Worm (Caenorhabditis elegans) whole organism, young adult: ENCODE data around the gene mrps-35.

ENCODE experiments used
- D2030.7 ChIP-seq: fragments of 200-800 bp; sonication (Bioruptor generic); IDR thresholded peaks from 2 replicates; pipeline ENCODE4 v1.3.6; 2022; ENCODE audit warnings: missing genetic modification reagents, missing genetic modification characterization, missing compliant biosample characterization
- F33H1.4 ChIP-seq: fragments of 200-800 bp; sonication (Bioruptor generic); IDR thresholded peaks from 2 replicates; pipeline ENCODE4 v1.3.6; 2022; ENCODE audit warnings: missing genetic modification reagents, missing genetic modification characterization, missing compliant biosample characterization
- F37B4.10 ChIP-seq: fragments of 200-800 bp; sonication (Bioruptor generic); IDR thresholded peaks from 2 replicates; pipeline ENCODE4 v1.3.6; 2022; ENCODE audit warnings: missing genetic modification characterization, missing compliant biosample characterization
- F49E8.2 ChIP-seq: sonication (generic microtip); optimal IDR thresholded peaks from 3 replicates; lab custom pipeline; 2017; ENCODE audit warnings: missing genetic modification characterization, mild to moderate bottlenecking, missing compliant biosample characterization, antibody characterized with exemption, moderate library complexity; ENCODE audit not compliant: insufficient read depth
- Y53F4B.3 ChIP-seq: fragments of 200-800 bp; sonication (Bioruptor generic); IDR thresholded peaks from 2 replicates; pipeline ENCODE4 v1.3.6; 2022; ENCODE audit warnings: missing genetic modification reagents, missing genetic modification characterization, missing compliant biosample characterization
- Y95B8A.8 ChIP-seq: fragments of 200-800 bp; sonication (Bioruptor generic); IDR thresholded peaks from 2 replicates; pipeline ENCODE4 v1.3.6; 2022; ENCODE audit warnings: missing genetic modification reagents, missing genetic modification characterization, missing compliant biosample characterization
- aptf-3 ChIP-seq: fragments of 200-800 bp; sonication (Bioruptor generic); IDR thresholded peaks from 2 replicates; pipeline ENCODE4 v1.3.6; 2022; ENCODE audit warnings: missing genetic modification characterization, missing compliant biosample characterization
- cebp-1 ChIP-seq, 2 experiments: fragments of 200-800 bp in 1 of 2; sonication (Bioruptor generic) in 1 of 2; sonication (generic microtip) in 1 of 2; IDR thresholded peaks in 1 of 2; optimal IDR thresholded peaks in 1 of 2; 2 replicates each; pipeline versions ENCODE4 v1.3.6 to Lab custom; 2017 to 2022; ENCODE audit warnings: missing compliant biosample characterization in 2 of 2, missing genetic modification characterization in 2 of 2, mild to moderate bottlenecking in 1 of 2, missing genetic modification reagents in 1 of 2, moderate library complexity in 1 of 2
- ceh-27 ChIP-seq: fragments of 200-800 bp; sonication (Bioruptor generic); optimal IDR thresholded peaks from 2 replicates; lab custom pipeline; 2018; ENCODE audit warnings: mild to moderate bottlenecking, missing genetic modification characterization, moderate library complexity, missing compliant biosample characterization
- ceh-40 ChIP-seq: fragments of 200-800 bp; sonication (Bioruptor generic); IDR thresholded peaks from 2 replicates; pipeline ENCODE4 v1.3.6; 2022; ENCODE audit warnings: missing genetic modification characterization, missing compliant biosample characterization
- ceh-91 ChIP-seq: fragments of 200-800 bp; sonication (Bioruptor generic); IDR thresholded peaks from 2 replicates; pipeline ENCODE4 v1.3.6; 2022; ENCODE audit warnings: missing genetic modification reagents, missing genetic modification characterization, missing compliant biosample characterization
- die-1 ChIP-seq: sonication (generic microtip); optimal IDR thresholded peaks from 2 replicates; lab custom pipeline; 2016; ENCODE audit warnings: missing genotype, mild to moderate bottlenecking, missing genetic modification characterization, missing compliant biosample characterization
- efl-1 ChIP-seq: fragments of 150-350 bp; optimal IDR thresholded peaks from 2 replicates; lab custom pipeline; 2014; ENCODE audit warnings: missing biosample characterization, missing genetic modification reagents, missing genetic modification characterization
- ets-4 ChIP-seq: fragments of 200-800 bp; sonication (Bioruptor generic); optimal IDR thresholded peaks from 2 replicates; lab custom pipeline; 2018; ENCODE audit warnings: mild to moderate bottlenecking, missing genetic modification characterization, missing compliant biosample characterization
- him-1 ChIP-seq: sonication (generic microtip); optimal IDR thresholded peaks from 2 replicates; lab custom pipeline; 2016; ENCODE audit warnings: missing genotype, missing genetic modification reagents, missing genetic modification characterization, missing compliant biosample characterization
- hlh-12 ChIP-seq: sonication (generic microtip); optimal IDR thresholded peaks from 2 replicates; lab custom pipeline; 2016; ENCODE audit warnings: missing genetic modification characterization, missing compliant biosample characterization
- hlh-26 ChIP-seq: fragments of 200-800 bp; sonication (Bioruptor generic); conservative IDR thresholded peaks from 2 replicates; pipeline ENCODE4 v1.3.6; 2022; ENCODE audit warnings: missing genetic modification reagents, missing genetic modification characterization, missing compliant biosample characterization
- lag-1 ChIP-seq: fragments of 200-800 bp; sonication (Bioruptor generic); IDR thresholded peaks from 2 replicates; pipeline ENCODE4 v1.3.6; 2022; ENCODE audit warnings: missing genetic modification reagents, missing genetic modification characterization, missing compliant biosample characterization
- let-526 ChIP-seq: fragments of 200-800 bp; sonication (Bioruptor generic); IDR thresholded peaks from 2 replicates; pipeline ENCODE4 v1.3.6; 2022; ENCODE audit warnings: missing genetic modification reagents, missing genetic modification characterization, missing compliant biosample characterization
- lin-54 ChIP-seq: fragments of 200-800 bp; sonication (Bioruptor generic); optimal IDR thresholded peaks from 2 replicates; lab custom pipeline; 2018; ENCODE audit warnings: mild to moderate bottlenecking, missing genetic modification characterization, missing compliant biosample characterization
- lsl-1 ChIP-seq: fragments of 200-800 bp; sonication (Bioruptor generic); optimal IDR thresholded peaks from 2 replicates; lab custom pipeline; 2018; ENCODE audit warnings: mild to moderate bottlenecking, missing genetic modification characterization, moderate library complexity, missing compliant biosample characterization
- madf-10 ChIP-seq: sonication (generic microtip); optimal IDR thresholded peaks from 2 replicates; lab custom pipeline; 2016; ENCODE audit warnings: mild to moderate bottlenecking, missing genetic modification characterization, missing compliant biosample characterization
- madf-6 ChIP-seq: fragments of 200-800 bp; sonication (Bioruptor generic); IDR thresholded peaks from 2 replicates; pipeline ENCODE4 v1.3.6; 2022; ENCODE audit warnings: missing genetic modification reagents, missing genetic modification characterization, missing compliant biosample characterization
- madf-8 ChIP-seq: fragments of 200-800 bp; sonication (Bioruptor generic); conservative IDR thresholded peaks from 2 replicates; pipeline ENCODE4 v1.3.6; 2022; ENCODE audit warnings: missing genetic modification reagents, missing genetic modification characterization, missing compliant biosample characterization
- nfya-1 ChIP-seq: sonication (generic microtip); optimal IDR thresholded peaks from 2 replicates; lab custom pipeline; 2017; ENCODE audit warnings: antibody characterized with exemption, missing compliant biosample characterization, missing genetic modification characterization, borderline replicate concordance; ENCODE audit not compliant: insufficient read depth
- nhr-80 ChIP-seq: sonication (generic microtip); optimal IDR thresholded peaks from 2 replicates; lab custom pipeline; 2016; ENCODE audit warnings: missing genetic modification characterization, missing compliant biosample characterization
- snpc-3.4 ChIP-seq: sonication (generic microtip); optimal IDR thresholded peaks from 2 replicates; lab custom pipeline; 2017; ENCODE audit warnings: missing genetic modification characterization, mild to moderate bottlenecking, missing compliant biosample characterization, antibody characterized with exemption, moderate library complexity, missing genotype, missing genetic modification reagents
- tlf-1 ChIP-seq: fragments of 200-800 bp; sonication (Bioruptor generic); optimal IDR thresholded peaks from 2 replicates; lab custom pipeline; 2018; ENCODE audit warnings: mild to moderate bottlenecking, missing genetic modification characterization, missing compliant biosample characterization
- xnd-1 ChIP-seq: sonication (generic microtip); optimal IDR thresholded peaks from 2 replicates; lab custom pipeline; 2016; ENCODE audit warnings: missing genotype, missing genetic modification reagents, missing genetic modification characterization, missing compliant biosample characterization
- ztf-3 ChIP-seq: fragments of 200-800 bp; sonication (Bioruptor generic); optimal IDR thresholded peaks from 2 replicates; lab custom pipeline; 2018; ENCODE audit warnings: mild to moderate bottlenecking, missing genetic modification characterization, missing compliant biosample characterization

The mrps-35 gene

ce11 chrV:18967479-18968056, 13.5 kb upstream of the mrps-35 start, which contains the start of gene Y39B6A.43 (continued):
- TF ChIP-seq Y53F4B.3 (GFP tag; lab: Robert Waterston, UW) = peak; percentile 88
- TF ChIP-seq lin-54 = peak; percentile 99
- peak; percentile 96 for TF ChIP-seq F37B4.10
- TF ChIP-seq nfya-1 (tag; lab: Kevin White, UChicago) = no peak

- TF ChIP-seq madf-8 (GFP tag; lab: Robert Waterston, UW) = peak; percentile 53
- TF ChIP-seq lsl-1 = peak; percentile 84
- peak; percentile 55 for TF ChIP-seq F49E8.2 (tag; lab: Kevin White, UChicago)
- peak; percentile 72 for TF ChIP-seq xnd-1
- TF ChIP-seq snpc-3.4 (tag; lab: Kevin White, UChicago) = peak; percentile 60
- no peak for TF ChIP-seq cebp-1 (GFP tag; IDR thresholded peaks at IDR 0.05; lab: Robert Waterston, UW)
- TF ChIP-seq cebp-1 (tag; optimal IDR thresholded peaks at IDR 0.05; lab: Kevin White, UChicago) = no peak
- no peak for TF ChIP-seq madf-10 (tag; lab: Kevin White, UChicago)
- peak; percentile 34; the same call in 1 of the 2 replicates for TF ChIP-seq ceh-91 (GFP tag; lab: Robert Waterston, UW)
- TF ChIP-seq lag-1 = no peak
- TF ChIP-seq madf-6 = peak; percentile 87
- TF ChIP-seq D2030.7 = 0 out of 2 replicates have a peak, but pooled peaks have one; percentile 30
- TF ChIP-seq F33H1.4 (GFP tag; lab: Robert Waterston, UW) = peak; percentile 82
- peak; percentile 34 for TF ChIP-seq efl-1 (GFP tag; lab: Kevin White, UChicago)
- TF ChIP-seq, all 124 proteins: peak for 10
These were observed 11.5 kb upstream of the mrps-35 start, which contains the start of gene Y39B6A.42 for ce11 chrV:18969590-18970105. Gene Y39B6A.42, minus strand, starts transcription at chrV:18969640.

- TF ChIP-seq hlh-26 (no peak), aptf-3 (GFP tag; lab: Robert Waterston, UW) (no peak), hlh-12 (tag; lab: Kevin White, UChicago) (no peak), ztf-3 (GFP tag; lab: Kevin White, UChicago) (no peak), tlf-1 (GFP tag; lab: Kevin White, UChicago) (no peak), ets-4 (GFP tag; lab: Kevin White, UChicago) (no peak), let-526 (GFP tag; lab: Robert Waterston, UW) (no peak)
- TF ChIP-seq, all 124 proteins: peak for 0
These were observed 4.6 kb upstream of the mrps-35 start for ce11 chrV:18976539-18976938.

ce11 chrV:18977876-18978275, 3.2 kb upstream of the mrps-35 start, which contains the start of gene Y39B6A.41:
Gene Y39B6A.41, minus strand, starts transcription at chrV:18977976.
- TF ChIP-seq ceh-40 (GFP tag; lab: Robert Waterston, UW) = no peak
- TF ChIP-seq him-1 (tag; lab: Kevin White, UChicago) = no peak
- TF ChIP-seq xnd-1 = no peak
- TF ChIP-seq nfya-1 (tag; lab: Kevin White, UChicago) = no peak
- TF ChIP-seq die-1 (tag; lab: Kevin White, UChicago) = no peak
- no peak for TF ChIP-seq Y95B8A.8 (GFP tag; lab: Robert Waterston, UW)

- TF ChIP-seq nhr-80 (tag; lab: Kevin White, UChicago) (peak; percentile 60), ceh-27 (GFP tag; lab: Kevin White, UChicago) (no peak)
These were observed 2.8 kb upstream of the mrps-35 start for ce11 chrV:18978301-18978700.
